Worm (Caenorhabditis elegans): ENCODE results near the gene F02C9.2.

DNA sequence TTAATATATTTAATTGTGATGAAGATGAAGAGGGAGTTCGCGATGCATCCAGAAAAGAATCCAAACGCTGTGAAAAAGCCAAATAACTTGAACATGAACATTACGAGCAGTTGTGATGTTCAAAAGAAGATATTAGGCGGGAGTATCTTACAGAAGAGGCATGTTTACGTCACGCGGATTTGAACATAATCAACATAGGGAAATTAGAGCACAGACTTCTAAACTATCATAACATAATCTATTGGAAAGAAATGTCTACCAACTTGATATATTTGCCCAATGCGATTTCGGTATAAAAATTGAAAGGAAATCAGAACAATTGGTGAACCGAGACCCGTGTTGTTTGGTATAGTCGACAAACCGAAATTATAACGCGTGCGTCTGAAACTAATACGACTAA lies 29.4 kb upstream of the F02C9.2 start, which contains the start of gene str-66:
- no peak for TF ChIP-seq daf-8 (GFP tag; IDR thresholded peaks at IDR 0.05)
- no peak for TF ChIP-seq R02D3.7 (tag; optimal IDR thresholded peaks at IDR 0.05)
